Fruit fly (Drosophila melanogaster): ENCODE results near the gene Grip.

Gene Grip

DNA sequence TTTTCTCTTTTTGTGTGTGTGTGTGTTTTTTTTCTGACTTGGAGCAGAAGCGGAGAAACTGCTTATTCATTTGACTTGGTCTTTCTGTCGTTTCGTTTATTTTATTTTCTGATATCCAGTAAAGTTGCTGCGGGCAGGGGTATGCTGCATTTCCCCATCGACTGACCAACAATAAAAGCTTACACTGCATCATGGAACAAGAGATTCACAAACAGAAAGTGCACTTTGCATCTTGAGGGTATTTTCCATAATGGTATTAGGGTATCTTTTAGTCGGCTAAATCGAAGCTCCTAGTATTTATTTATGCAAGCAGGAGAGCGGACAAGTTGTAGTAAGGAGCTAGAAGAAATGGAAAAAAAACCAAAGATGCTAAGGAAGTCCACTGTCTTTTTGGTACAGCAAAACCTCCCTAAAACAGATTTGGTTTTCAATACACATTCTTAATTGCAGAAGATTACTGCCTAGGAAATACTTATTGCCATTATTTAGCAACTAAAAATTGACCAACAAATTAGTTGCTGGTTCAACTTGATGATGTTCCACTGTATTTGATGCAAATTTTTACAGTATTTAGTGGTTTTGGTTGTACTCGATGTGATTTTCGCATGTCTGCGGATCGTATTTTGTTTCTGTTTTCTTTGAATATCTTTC lies 33.6 kb upstream of the Grip start:
- TF ChIP-seq sv (GFP tag; optimal IDR thresholded peaks at IDR 0.05): no peak
- no peak for TF ChIP-seq Mio (GFP tag; optimal IDR thresholded peaks at IDR 0.05)
- TF ChIP-seq Dfd (GFP tag; optimal IDR thresholded peaks at IDR 0.05): no peak
- no peak for TF ChIP-seq Abd-B (GFP tag; optimal IDR thresholded peaks at IDR 0.05)
- peak; percentile 43 for TF ChIP-seq dmrt93B (GFP tag; optimal IDR thresholded peaks at IDR 0.05)
- TF ChIP-seq Sp1 (GFP tag; optimal IDR thresholded peaks at IDR 0.05): peak; percentile 31
- TF ChIP-seq Jra (GFP tag; optimal IDR thresholded peaks at IDR 0.05): no peak
- TF ChIP-seq N (GFP tag; optimal IDR thresholded peaks at IDR 0.05): no peak
- no peak for TF ChIP-seq GATAd (GFP tag; optimal IDR thresholded peaks at IDR 0.05)
- peak; percentile 47 for TF ChIP-seq rgr (GFP tag; optimal IDR thresholded peaks at IDR 0.05)
- no peak for TF ChIP-seq Myc (optimal IDR thresholded peaks at IDR 0.05)
- TF ChIP-seq psq (GFP tag; optimal IDR thresholded peaks at IDR 0.05): peak; percentile 54
- TF ChIP-seq ey (GFP tag; optimal IDR thresholded peaks at IDR 0.05): peak; percentile 67
- TF ChIP-seq usp (GFP tag; optimal IDR thresholded peaks at IDR 0.05): no peak
- peak; percentile 56 for TF ChIP-seq fru (GFP tag; optimal IDR thresholded peaks at IDR 0.05)
- peak in 1 of 2 experiments; percentile 65 for TF ChIP-seq foxo (GFP tag; optimal IDR thresholded peaks at IDR 0.05)
- no peak for TF ChIP-seq dl (GFP tag; optimal IDR thresholded peaks at IDR 0.05; ENCODE audit: insufficient read depth in 1 of 2, partially characterized antibody in 2 of 2)
- TF ChIP-seq CrebA (GFP tag; optimal IDR thresholded peaks at IDR 0.05; ENCODE audit: borderline replicate concordance): no peak
- TF ChIP-seq CG9705 (GFP tag; optimal IDR thresholded peaks at IDR 0.05): peak; percentile 42
- no peak for TF ChIP-seq tai (GFP tag; optimal IDR thresholded peaks at IDR 0.05)
- no peak for TF ChIP-seq Vsx2 (GFP tag; optimal IDR thresholded peaks at IDR 0.05; ENCODE audit: partially characterized antibody)
- peak; percentile 51 for TF ChIP-seq br (GFP tag; optimal IDR thresholded peaks at IDR 0.05)
- TF ChIP-seq jim (GFP tag; optimal IDR thresholded peaks at IDR 0.05): no peak
- no peak for TF ChIP-seq CG32264 (GFP tag; optimal IDR thresholded peaks at IDR 0.05)
- TF ChIP-seq sage (GFP tag; optimal IDR thresholded peaks at IDR 0.05): no peak
- TF ChIP-seq Hr83 (GFP tag; optimal IDR thresholded peaks at IDR 0.05; ENCODE audit: poor library complexity, severe bottlenecking): no peak
- no peak for TF ChIP-seq lola (GFP tag; optimal IDR thresholded peaks at IDR 0.05)
- TF ChIP-seq OdsH (GFP tag; optimal IDR thresholded peaks at IDR 0.05): peak; percentile 45
- peak; percentile 58 for TF ChIP-seq woc (GFP tag; optimal IDR thresholded peaks at IDR 0.05)
- no peak for TF ChIP-seq Hr78 (GFP tag; optimal IDR thresholded peaks at IDR 0.05)
- no peak for TF ChIP-seq dsf (GFP tag; optimal IDR thresholded peaks at IDR 0.05; ENCODE audit: borderline replicate concordance)
- no peak for TF ChIP-seq Dif (GFP tag; optimal IDR thresholded peaks at IDR 0.05; ENCODE audit: partially characterized antibody)
- TF ChIP-seq HLH106 (tag; optimal IDR thresholded peaks at IDR 0.05): peak; percentile 58
- peak; percentile 37 for TF ChIP-seq Hnf4 (GFP tag; optimal IDR thresholded peaks at IDR 0.05)
- TF ChIP-seq Rel (GFP tag; optimal IDR thresholded peaks at IDR 0.05): no peak
- TF ChIP-seq Rel (tag; optimal IDR thresholded peaks at IDR 0.05): no peak
- TF ChIP-seq h (GFP tag; optimal IDR thresholded peaks at IDR 0.05): peak; percentile 56
- no peak for TF ChIP-seq brk (GFP tag; optimal IDR thresholded peaks at IDR 0.05)
- TF ChIP-seq pan (optimal IDR thresholded peaks at IDR 0.05): no peak

DNA sequence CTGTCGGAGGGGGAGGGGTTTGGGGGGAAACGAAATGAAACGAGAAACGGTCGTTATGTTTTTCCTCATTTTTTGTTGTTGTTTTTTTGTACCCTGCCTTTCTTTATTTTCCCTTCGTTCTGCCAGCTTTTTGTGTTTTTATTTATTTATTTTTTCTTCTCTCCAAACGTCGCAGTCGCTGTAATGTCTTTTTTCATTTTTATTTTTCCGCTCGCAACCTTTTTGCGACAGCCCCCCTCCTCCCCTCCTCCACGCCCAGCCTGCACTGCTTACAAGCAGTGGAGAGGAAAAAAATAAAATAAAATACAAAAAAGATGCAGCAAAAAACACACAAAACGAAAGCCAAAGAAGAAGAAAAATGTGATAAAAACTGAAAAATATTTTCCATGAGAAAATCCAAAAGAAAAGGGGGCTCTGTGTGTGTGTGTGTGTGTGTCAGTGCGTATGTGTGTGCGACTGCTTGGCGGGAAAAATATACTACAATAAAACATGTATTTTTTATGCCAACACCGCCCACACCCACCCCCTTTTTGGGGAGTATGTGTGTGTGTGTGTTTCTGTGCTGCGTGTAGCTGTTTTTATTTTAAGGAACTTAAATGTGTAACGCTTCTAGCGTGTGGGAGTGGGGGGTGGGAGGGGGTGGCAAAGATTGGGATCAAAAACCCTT lies 30.9 kb upstream of the Grip start:
- TF ChIP-seq HLH106 (tag; optimal IDR thresholded peaks at IDR 0.05): no peak
- no peak for TF ChIP-seq h (GFP tag; optimal IDR thresholded peaks at IDR 0.05)
- TF ChIP-seq Dfd (GFP tag; optimal IDR thresholded peaks at IDR 0.05): peak; percentile 59
- TF ChIP-seq Sp1 (GFP tag; optimal IDR thresholded peaks at IDR 0.05): peak; percentile 63

Measured in whole organism, wandering third instar larva.